Fruit fly (Drosophila melanogaster): Measurements from ENCODE around the gene CG32817.
A peak's percentile ranks its signal among the peaks of the same experiment; 100 is the strongest.

Gene CG32817

dm6 chrX:523179-523851, 44.4 kb downstream of the CG32817 start, which contains the start of gene elav (continued):
- TF ChIP-seq NfI (GFP tag; optimal IDR thresholded peaks at IDR 0.05) (peak; percentile 99), CG9215 (GFP tag; IDR thresholded peaks at IDR 0.05) (peak; percentile 98), lmd (GFP tag; IDR thresholded peaks at IDR 0.05) (peak; percentile 99), maf-S (GFP tag; optimal IDR thresholded peaks at IDR 0.05) (peak; percentile 96), twi (tag; optimal IDR thresholded peaks at IDR 0.05) (peak; percentile 97), bab2 (GFP tag; optimal IDR thresholded peaks at IDR 0.05) (peak; percentile 97), fd96Cb (tag; optimal IDR thresholded peaks at IDR 0.05) (peak; percentile 98), trem (tag; optimal IDR thresholded peaks at IDR 0.05) (peak; percentile 96), Kr (GFP tag; optimal IDR thresholded peaks at IDR 0.05) (peak; percentile 89), phol (tag; optimal IDR thresholded peaks at IDR 0.05) (peak; percentile 98), lilli (GFP tag; optimal IDR thresholded peaks at IDR 0.05) (peak; percentile 99), CG10543 (GFP tag; optimal IDR thresholded peaks at IDR 0.05) (peak; percentile 100), ATbp (GFP tag; optimal IDR thresholded peaks at IDR 0.05) (peak; percentile 98), Lim3 (GFP tag; IDR thresholded peaks at IDR 0.05) (peak; percentile 92), nerfin-2 (GFP tag; IDR thresholded peaks at IDR 0.05; ENCODE audit: partially characterized antibody) (no peak), klu (GFP tag; IDR thresholded peaks at IDR 0.05) (peak; percentile 97), CG1529 (GFP tag; optimal IDR thresholded peaks at IDR 0.05) (peak; percentile 99), Ets97D (GFP tag; optimal IDR thresholded peaks at IDR 0.05) (peak; percentile 82), esg (GFP tag; conservative IDR thresholded peaks at IDR 0.05) (peak; percentile 98), CG7839 (tag; optimal IDR thresholded peaks at IDR 0.05) (peak; percentile 99), nerfin-1 (tag; optimal IDR thresholded peaks at IDR 0.05) (peak; percentile 98), chinmo (GFP tag; IDR thresholded peaks at IDR 0.05; ENCODE audit: partially characterized antibody) (no peak), CG8359 (GFP tag; optimal IDR thresholded peaks at IDR 0.05; ENCODE audit: borderline replicate concordance) (peak; percentile 92), grau (tag; optimal IDR thresholded peaks at IDR 0.05) (peak; percentile 98), pfk (GFP tag; optimal IDR thresholded peaks at IDR 0.05) (peak; percentile 78), Lhr (GFP tag; optimal IDR thresholded peaks at IDR 0.05) (peak; percentile 94), hth (optimal IDR thresholded peaks at IDR 0.05) (no peak), CG2678 (tag; optimal IDR thresholded peaks at IDR 0.05) (peak; percentile 99), CG18476 (GFP tag; optimal IDR thresholded peaks at IDR 0.05) (peak; percentile 97), CG17829 (tag; optimal IDR thresholded peaks at IDR 0.05) (peak; percentile 99), az2 (GFP tag; optimal IDR thresholded peaks at IDR 0.05) (peak; percentile 99), CG3065 (GFP tag; optimal IDR thresholded peaks at IDR 0.05) (peak; percentile 94), CG4328 (GFP tag; optimal IDR thresholded peaks at IDR 0.05) (peak; percentile 100), Ssrp (tag; optimal IDR thresholded peaks at IDR 0.05) (peak; percentile 97), CG9609 (GFP tag; optimal IDR thresholded peaks at IDR 0.05) (peak; percentile 94), gsb (GFP tag; IDR thresholded peaks at IDR 0.05) (peak; percentile 98), croc (GFP tag; conservative IDR thresholded peaks at IDR 0.05) (peak; percentile 97), Drgx (GFP tag; IDR thresholded peaks at IDR 0.05) (peak; percentile 99), slou (GFP tag; optimal IDR thresholded peaks at IDR 0.05) (peak; percentile 97), CG7372 (GFP tag; IDR thresholded peaks at IDR 0.05) (peak; percentile 98), ac (GFP tag; optimal IDR thresholded peaks at IDR 0.05) (peak; percentile 98), CG1024 (GFP tag; IDR thresholded peaks at IDR 0.05) (peak; percentile 90), CG15479 (GFP tag; optimal IDR thresholded peaks at IDR 0.05) (peak; percentile 29), CG17328 (GFP tag; IDR thresholded peaks at IDR 0.05) (peak; percentile 98), HmgD (GFP tag; optimal IDR thresholded peaks at IDR 0.05) (peak; percentile 85), Dp (GFP tag; optimal IDR thresholded peaks at IDR 0.05) (peak; percentile 37), cwo (GFP tag; optimal IDR thresholded peaks at IDR 0.05) (peak; percentile 98), CG3838 (GFP tag; optimal IDR thresholded peaks at IDR 0.05) (peak; percentile 95), Dek (tag; optimal IDR thresholded peaks at IDR 0.05) (peak; percentile 98)

All from whole organism, embryonic.